Worm (Caenorhabditis elegans): ENCODE results near the gene srx-134.

ce11 chrV:13854306-13854705 lies 2.0 kb downstream of the srx-134 start, which contains the start of gene ttr-21:
- no peak for TF ChIP-seq snpc-4 (GFP tag; optimal IDR thresholded peaks at IDR 0.05)
- no peak for TF ChIP-seq snpc-4 (tag; optimal IDR thresholded peaks at IDR 0.05)
- no peak for TF ChIP-seq rec-8 (tag; optimal IDR thresholded peaks at IDR 0.05)
- no peak for TF ChIP-seq lin-35 (GFP tag; optimal IDR thresholded peaks at IDR 0.05)
- no peak for TF ChIP-seq B0336.3 (GFP tag; IDR thresholded peaks at IDR 0.05)
